Fruit fly (Drosophila melanogaster) whole organism: ENCODE data around the gene CG43165.

ENCODE experiments used
- CG8478 ChIP-seq: fragments of >200 bp; optimal IDR thresholded peaks from 2 replicates; lab custom pipeline; 2018; ENCODE audit warnings: inconsistent platforms
- pan ChIP-seq: fragments of >200 bp; optimal IDR thresholded peaks from 2 replicates; lab custom pipeline; 2017

DNA sequence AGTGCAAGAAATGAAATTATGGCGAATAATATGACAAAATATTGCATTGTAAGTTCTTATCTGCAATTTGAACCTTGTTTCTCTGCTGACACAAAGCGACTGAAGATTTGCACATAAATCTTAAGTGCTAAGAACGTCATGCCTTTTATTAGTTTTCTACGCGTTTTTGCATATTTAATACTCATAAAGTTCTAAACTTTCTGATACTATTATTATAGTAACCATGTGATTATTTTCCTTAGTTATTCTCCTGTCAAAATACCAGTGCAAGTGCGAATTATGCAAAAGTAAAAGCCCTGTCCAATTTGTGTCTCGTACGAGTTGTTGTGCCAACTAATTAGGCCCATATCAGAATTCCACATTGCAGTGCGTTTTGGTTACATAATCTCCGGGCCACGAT, 24.3 kb downstream of the CG43165 start, which contains the start of gene Sfp24Bc:
- TF ChIP-seq pan (lab: Kevin White, UChicago) (no peak), CG8478 (lab: Kevin White, UChicago) (no peak)
